Worm (Caenorhabditis elegans) whole organism, mixed stage, embryonic: Measurements from ENCODE around the gene acl-9.

ENCODE experiments used
- M03D4.4 ChIP-seq: sonication (generic microtip); optimal IDR thresholded peaks from 2 replicates; lab custom pipeline; 2017; ENCODE audit warnings: mild to moderate bottlenecking, missing genetic modification characterization, missing compliant biosample characterization
- bed-3 ChIP-seq: fragments of 200-800 bp; sonication (Bioruptor generic); optimal IDR thresholded peaks from 3 replicates; lab custom pipeline; 2018; ENCODE audit warnings: mild to moderate bottlenecking, missing genetic modification characterization, moderate library complexity, missing compliant biosample characterization
- blmp-1 ChIP-seq: fragments of 150-350 bp; optimal IDR thresholded peaks from 2 replicates; lab custom pipeline; 2014; ENCODE audit warnings: missing biosample characterization, missing genetic modification characterization
- ceh-39 ChIP-seq: fragments of 150-350 bp; optimal IDR thresholded peaks from 2 replicates; lab custom pipeline; 2014; ENCODE audit warnings: missing biosample characterization, missing genetic modification characterization
- ceh-43 ChIP-seq: fragments of 200-800 bp; sonication (Bioruptor generic); optimal IDR thresholded peaks from 2 replicates; lab custom pipeline; 2018; ENCODE audit warnings: mild to moderate bottlenecking, missing genetic modification characterization, moderate library complexity, missing compliant biosample characterization
- ceh-83 ChIP-seq: fragments of 200-800 bp; sonication (Bioruptor generic); optimal IDR thresholded peaks from 2 replicates; lab custom pipeline; 2018; ENCODE audit warnings: mild to moderate bottlenecking, missing genetic modification characterization, missing compliant biosample characterization
- cnd-1 ChIP-seq: fragments of 200-800 bp; sonication (Bioruptor generic); optimal IDR thresholded peaks from 2 replicates; lab custom pipeline; 2018; ENCODE audit warnings: mild to moderate bottlenecking, missing genetic modification characterization, missing compliant biosample characterization
- drap-1 ChIP-seq: fragments of 200-800 bp; sonication (Bioruptor generic); optimal IDR thresholded peaks from 3 replicates; lab custom pipeline; 2018; ENCODE audit warnings: mild to moderate bottlenecking, missing genetic modification characterization, missing compliant biosample characterization
- elt-1 ChIP-seq: sonication (generic microtip); optimal IDR thresholded peaks from 2 replicates; lab custom pipeline; 2017; ENCODE audit warnings: missing genetic modification characterization, mild to moderate bottlenecking, missing compliant biosample characterization, antibody characterized with exemption, moderate library complexity, borderline replicate concordance; ENCODE audit not compliant: insufficient read depth
- elt-3 ChIP-seq: fragments of 150-350 bp; optimal IDR thresholded peaks from 2 replicates; lab custom pipeline; 2014; ENCODE audit warnings: missing biosample characterization, missing genetic modification characterization
- ham-2 ChIP-seq: fragments of 200-800 bp; sonication (Bioruptor generic); optimal IDR thresholded peaks from 2 replicates; lab custom pipeline; 2018; ENCODE audit warnings: mild to moderate bottlenecking, missing genetic modification characterization, missing compliant biosample characterization
- hlh-1 ChIP-seq: fragments of 150-350 bp; optimal IDR thresholded peaks from 2 replicates; lab custom pipeline; 2014; ENCODE audit warnings: missing biosample characterization, missing genetic modification reagents, missing genetic modification characterization
- lin-13 ChIP-seq: fragments of 150-350 bp; optimal IDR thresholded peaks from 2 replicates; lab custom pipeline; 2014; ENCODE audit warnings: missing biosample characterization, missing genetic modification characterization
- lin-32 ChIP-seq: fragments of 200-800 bp; sonication (Bioruptor generic); optimal IDR thresholded peaks from 2 replicates; lab custom pipeline; 2018; ENCODE audit warnings: mild to moderate bottlenecking, missing genetic modification characterization, missing compliant biosample characterization
- lsy-2 ChIP-seq: fragments of 150-350 bp; optimal IDR thresholded peaks from 2 replicates; lab custom pipeline; 2014; ENCODE audit warnings: missing biosample characterization, missing genetic modification characterization
- mep-1 ChIP-seq: fragments of 150-350 bp; optimal IDR thresholded peaks from 2 replicates; lab custom pipeline; 2017; ENCODE audit warnings: missing biosample characterization, missing genetic modification reagents, missing genetic modification characterization, inconsistent platforms
- mls-2 ChIP-seq: sonication (generic microtip); optimal IDR thresholded peaks from 2 replicates; lab custom pipeline; 2016; ENCODE audit warnings: mild to moderate bottlenecking, missing genetic modification characterization, moderate library complexity, missing compliant biosample characterization
- nhr-12 ChIP-seq: fragments of 150-350 bp; optimal IDR thresholded peaks from 2 replicates; lab custom pipeline; 2014; ENCODE audit warnings: missing biosample characterization, missing genetic modification characterization
- nhr-2 ChIP-seq: fragments of 150-350 bp; optimal IDR thresholded peaks from 2 replicates; lab custom pipeline; 2014; ENCODE audit warnings: missing biosample characterization, missing genetic modification characterization
- nhr-237 ChIP-seq: fragments of 150-350 bp; optimal IDR thresholded peaks from 2 replicates; lab custom pipeline; 2014; ENCODE audit warnings: missing biosample characterization, missing genetic modification characterization
- nhr-28 ChIP-seq: fragments of 150-350 bp; optimal IDR thresholded peaks from 2 replicates; lab custom pipeline; 2014; ENCODE audit warnings: missing biosample characterization, missing genetic modification characterization
- nhr-76 ChIP-seq: sonication (generic microtip); optimal IDR thresholded peaks from 2 replicates; lab custom pipeline; 2017; ENCODE audit warnings: missing biosample characterization, missing genetic modification characterization
- sem-2 ChIP-seq: fragments of 200-800 bp; sonication (Bioruptor generic); optimal IDR thresholded peaks from 2 replicates; lab custom pipeline; 2018; ENCODE audit warnings: mild to moderate bottlenecking, missing genetic modification characterization, missing compliant biosample characterization
- snpc-4 ChIP-seq: fragments of 150-350 bp; optimal IDR thresholded peaks from 2 replicates; lab custom pipeline; 2014; ENCODE audit warnings: missing biosample characterization, missing genetic modification characterization
- sptf-1 ChIP-seq: sonication (generic microtip); optimal IDR thresholded peaks from 2 replicates; lab custom pipeline; 2017; ENCODE audit warnings: mild to moderate bottlenecking, missing genetic modification characterization, moderate library complexity, missing compliant biosample characterization
- tbx-8 ChIP-seq: fragments of 200-800 bp; sonication (Bioruptor generic); optimal IDR thresholded peaks from 2 replicates; lab custom pipeline; 2018; ENCODE audit warnings: mild to moderate bottlenecking, missing genetic modification characterization, moderate library complexity, missing compliant biosample characterization
- unc-120 ChIP-seq: sonication (generic microtip); optimal IDR thresholded peaks from 2 replicates; lab custom pipeline; 2017; ENCODE audit warnings: missing genetic modification characterization, missing compliant biosample characterization; ENCODE audit not compliant: poor library complexity, severe bottlenecking
- unc-39 ChIP-seq: fragments of 150-350 bp; optimal IDR thresholded peaks from 2 replicates; lab custom pipeline; 2014; ENCODE audit warnings: missing biosample characterization, missing genetic modification characterization
- unc-62 ChIP-seq: fragments of 150-350 bp; optimal IDR thresholded peaks from 2 replicates; lab custom pipeline; 2014; ENCODE audit warnings: missing biosample characterization, missing genetic modification reagents, missing genetic modification characterization
- zip-8 ChIP-seq: fragments of 150-350 bp; optimal IDR thresholded peaks from 2 replicates; lab custom pipeline; 2014; ENCODE audit warnings: missing biosample characterization, missing genetic modification characterization
- ztf-11 ChIP-seq: fragments of 150-350 bp; optimal IDR thresholded peaks from 2 replicates; lab custom pipeline; 2014; ENCODE audit warnings: missing biosample characterization, missing genetic modification characterization

acl-9 gene

ce11 chrV:6461250-6461649, 8.2 kb downstream of the acl-9 start:
- TF ChIP-seq mep-1 (tag; lab: Kevin White, UChicago) (no peak), nhr-12 (tag; lab: Kevin White, UChicago) (no peak), nhr-237 (tag; lab: Kevin White, UChicago) (no peak), unc-62 (GFP tag; lab: Kevin White, UChicago) (no peak), blmp-1 (no peak), drap-1 (GFP tag; lab: Kevin White, UChicago) (no peak), mls-2 (no peak), lin-13 (tag; lab: Kevin White, UChicago) (no peak), sptf-1 (tag; lab: Kevin White, UChicago) (no peak), tbx-8 (GFP tag; lab: Kevin White, UChicago) (no peak), nhr-76 (tag; lab: Kevin White, UChicago) (no peak), M03D4.4 (tag; lab: Kevin White, UChicago) (no peak), ztf-11 (no peak), ceh-43 (GFP tag; lab: Kevin White, UChicago) (no peak), ceh-83 (GFP tag; lab: Kevin White, UChicago) (no peak), elt-1 (tag; lab: Kevin White, UChicago) (no peak), nhr-28 (no peak), hlh-1 (no peak), ham-2 (GFP tag; lab: Kevin White, UChicago) (no peak)

- TF ChIP-seq snpc-4 (tag; lab: Kevin White, UChicago) = no peak
- no peak for TF ChIP-seq M03D4.4 (tag; lab: Kevin White, UChicago)
- TF ChIP-seq mep-1 (tag; lab: Kevin White, UChicago) = no peak
- no peak for TF ChIP-seq elt-1 (tag; lab: Kevin White, UChicago)
- TF ChIP-seq zip-8 (tag; lab: Kevin White, UChicago) = no peak
- TF ChIP-seq sem-2 (GFP tag; lab: Kevin White, UChicago) = no peak
- TF ChIP-seq nhr-28 = no peak
- TF ChIP-seq hlh-1 = no peak
- TF ChIP-seq unc-62 (GFP tag; lab: Kevin White, UChicago) = no peak
- TF ChIP-seq drap-1 (GFP tag; lab: Kevin White, UChicago) = no peak
- TF ChIP-seq nhr-2 (tag; lab: Kevin White, UChicago) = no peak
These were observed 9.6 kb downstream of the acl-9 start for ce11 chrV:6462606-6463005.

ce11 chrV:6464238-6464637, 11.2 kb downstream of the acl-9 start:
- TF ChIP-seq nhr-237 (tag; lab: Kevin White, UChicago) (no peak), unc-62 (GFP tag; lab: Kevin White, UChicago) (peak; percentile 65)
- TF ChIP-seq, all 35 proteins: peak for 1

- TF ChIP-seq ceh-39 (tag; lab: Kevin White, UChicago) (no peak), mep-1 (tag; lab: Kevin White, UChicago) (no peak), nhr-76 (tag; lab: Kevin White, UChicago) (no peak), sem-2 (GFP tag; lab: Kevin White, UChicago) (no peak), unc-39 (tag; lab: Kevin White, UChicago) (no peak), nhr-237 (tag; lab: Kevin White, UChicago) (no peak), hlh-1 (no peak), unc-120 (tag; lab: Kevin White, UChicago) (no peak), blmp-1 (no peak), elt-3 (tag; lab: Kevin White, UChicago) (no peak), zip-8 (tag; lab: Kevin White, UChicago) (no peak), ceh-43 (GFP tag; lab: Kevin White, UChicago) (no peak)
These were observed 11.7 kb downstream of the acl-9 start, which contains the start of gene unc-83 for ce11 chrV:6464765-6465164. Gene unc-83, plus strand, starts transcription at chrV:6465065.

ce11 chrV:6467676-6468075, 14.7 kb downstream of the acl-9 start:
- no peak for TF ChIP-seq lsy-2 (tag; lab: Kevin White, UChicago)
- no peak for TF ChIP-seq lin-32 (GFP tag; lab: Kevin White, UChicago)
- TF ChIP-seq nhr-12 (tag; lab: Kevin White, UChicago) = no peak
- no peak for TF ChIP-seq nhr-2 (tag; lab: Kevin White, UChicago)
- TF ChIP-seq bed-3 (GFP tag; lab: Kevin White, UChicago) = no peak
- TF ChIP-seq nhr-28 = no peak
- no peak for TF ChIP-seq tbx-8 (GFP tag; lab: Kevin White, UChicago)
- no peak for TF ChIP-seq lin-13 (tag; lab: Kevin White, UChicago)
- no peak for TF ChIP-seq cnd-1 (tag; lab: Kevin White, UChicago)
- TF ChIP-seq ceh-43 (GFP tag; lab: Kevin White, UChicago) = no peak
- TF ChIP-seq sem-2 (GFP tag; lab: Kevin White, UChicago) = no peak
